Fruit fly (Drosophila melanogaster): ENCODE data around the gene CG9130.

The CG9130 gene

dm6 chr3L:1251712-1252111 is at the start of gene CG9130, which contains the start of gene CG9133:
Gene CG9130 (plus strand): TSS chr3L:1252012.
Gene CG9133 (plus strand): TSS chr3L:1252012.
- TF ChIP-seq pan (optimal IDR thresholded peaks at IDR 0.05), result no peak
- no peak for TF ChIP-seq CG8478 (optimal IDR thresholded peaks at IDR 0.05)
- no peak for TF ChIP-seq psq (optimal IDR thresholded peaks at IDR 0.05)
- no peak for TF ChIP-seq EcR (GFP tag; optimal IDR thresholded peaks at IDR 0.05)
- no peak for TF ChIP-seq Dll (optimal IDR thresholded peaks at IDR 0.05)
- no peak for TF ChIP-seq usp (GFP tag; optimal IDR thresholded peaks at IDR 0.05)

- TF ChIP-seq pan (optimal IDR thresholded peaks at IDR 0.05) (no peak), CG8478 (optimal IDR thresholded peaks at IDR 0.05) (no peak), Dll (optimal IDR thresholded peaks at IDR 0.05) (no peak), EcR (GFP tag; optimal IDR thresholded peaks at IDR 0.05) (no peak), usp (GFP tag; optimal IDR thresholded peaks at IDR 0.05) (no peak), psq (optimal IDR thresholded peaks at IDR 0.05) (no peak)
These were observed 49.1 kb upstream of the CG9130 start, which contains the start of gene meep for dm6 chr3L:1202588-1203195. Gene meep (minus strand): TSS chr3L:1203036.

dm6 chr3L:1203855-1204431 is 47.9 kb upstream of the CG9130 start:
- no peak for TF ChIP-seq psq (optimal IDR thresholded peaks at IDR 0.05)
- no peak for TF ChIP-seq CG8478 (optimal IDR thresholded peaks at IDR 0.05)
- no peak for TF ChIP-seq usp (GFP tag; optimal IDR thresholded peaks at IDR 0.05)
- no peak for TF ChIP-seq pan (optimal IDR thresholded peaks at IDR 0.05)

- no peak for TF ChIP-seq usp (GFP tag; optimal IDR thresholded peaks at IDR 0.05)
- TF ChIP-seq EcR (GFP tag; optimal IDR thresholded peaks at IDR 0.05), result no peak
- TF ChIP-seq psq (optimal IDR thresholded peaks at IDR 0.05), result no peak
- no peak for TF ChIP-seq CG8478 (optimal IDR thresholded peaks at IDR 0.05)
- TF ChIP-seq pan (optimal IDR thresholded peaks at IDR 0.05), result no peak
These were observed 46.9 kb upstream of the CG9130 start, which contains the start of gene CG9119 for dm6 chr3L:1204674-1205547. Gene CG9119 (minus strand): TSS chr3L:1204795.

dm6 chr3L:1206682-1207421 is 45.0 kb upstream of the CG9130 start, which contains the start of gene LysB:
Gene LysB (plus strand): TSS chr3L:1207371.
- TF ChIP-seq EcR (GFP tag; optimal IDR thresholded peaks at IDR 0.05) (no peak), CG8478 (optimal IDR thresholded peaks at IDR 0.05) (no peak), pan (optimal IDR thresholded peaks at IDR 0.05) (no peak), usp (GFP tag; optimal IDR thresholded peaks at IDR 0.05) (no peak), psq (optimal IDR thresholded peaks at IDR 0.05) (no peak), Dll (optimal IDR thresholded peaks at IDR 0.05) (no peak)

dm6 chr3L:1208206-1208605 is 43.6 kb upstream of the CG9130 start:
- TF ChIP-seq usp (GFP tag; optimal IDR thresholded peaks at IDR 0.05) (no peak), EcR (GFP tag; optimal IDR thresholded peaks at IDR 0.05) (no peak), pan (optimal IDR thresholded peaks at IDR 0.05) (no peak), CG8478 (optimal IDR thresholded peaks at IDR 0.05) (no peak), Dll (optimal IDR thresholded peaks at IDR 0.05) (no peak), psq (optimal IDR thresholded peaks at IDR 0.05) (no peak)

dm6 chr3L:1211096-1211495 is 40.7 kb upstream of the CG9130 start, which contains the start of gene LysD:
Gene LysD (minus strand): TSS chr3L:1211196.
- TF ChIP-seq Dll (optimal IDR thresholded peaks at IDR 0.05) (no peak), psq (optimal IDR thresholded peaks at IDR 0.05) (no peak), pan (optimal IDR thresholded peaks at IDR 0.05) (no peak), CG8478 (optimal IDR thresholded peaks at IDR 0.05) (no peak), usp (GFP tag; optimal IDR thresholded peaks at IDR 0.05) (no peak), EcR (GFP tag; optimal IDR thresholded peaks at IDR 0.05) (no peak)

dm6 chr3L:1212113-1212512 is 39.7 kb upstream of the CG9130 start:
- TF ChIP-seq psq (optimal IDR thresholded peaks at IDR 0.05) (no peak), Dll (optimal IDR thresholded peaks at IDR 0.05) (no peak), usp (GFP tag; optimal IDR thresholded peaks at IDR 0.05) (no peak), CG8478 (optimal IDR thresholded peaks at IDR 0.05) (no peak), EcR (GFP tag; optimal IDR thresholded peaks at IDR 0.05) (no peak), pan (optimal IDR thresholded peaks at IDR 0.05) (no peak)

dm6 chr3L:1212571-1212970 is 39.2 kb upstream of the CG9130 start, which contains the start of gene LysE:
Gene LysE (plus strand): TSS chr3L:1212827.
- no peak for TF ChIP-seq usp (GFP tag; optimal IDR thresholded peaks at IDR 0.05)
- no peak for TF ChIP-seq psq (optimal IDR thresholded peaks at IDR 0.05)
- no peak for TF ChIP-seq EcR (GFP tag; optimal IDR thresholded peaks at IDR 0.05)
- TF ChIP-seq CG8478 (optimal IDR thresholded peaks at IDR 0.05), result no peak
- no peak for TF ChIP-seq Dll (optimal IDR thresholded peaks at IDR 0.05)
- no peak for TF ChIP-seq pan (optimal IDR thresholded peaks at IDR 0.05)

- TF ChIP-seq EcR (GFP tag; optimal IDR thresholded peaks at IDR 0.05), result no peak
- TF ChIP-seq psq (optimal IDR thresholded peaks at IDR 0.05), result no peak
- no peak for TF ChIP-seq usp (GFP tag; optimal IDR thresholded peaks at IDR 0.05)
- no peak for TF ChIP-seq Dll (optimal IDR thresholded peaks at IDR 0.05)
- no peak for TF ChIP-seq CG8478 (optimal IDR thresholded peaks at IDR 0.05)
- TF ChIP-seq pan (optimal IDR thresholded peaks at IDR 0.05), result no peak
These were observed 35.4 kb upstream of the CG9130 start for dm6 chr3L:1216460-1216859.

- no peak for TF ChIP-seq pan (optimal IDR thresholded peaks at IDR 0.05)
- no peak for TF ChIP-seq CG8478 (optimal IDR thresholded peaks at IDR 0.05)
- TF ChIP-seq psq (optimal IDR thresholded peaks at IDR 0.05), result no peak
- TF ChIP-seq usp (GFP tag; optimal IDR thresholded peaks at IDR 0.05), result no peak
These were observed 33.2 kb upstream of the CG9130 start, which contains the start of gene LysP for dm6 chr3L:1218596-1218995. Gene LysP (minus strand): TSS chr3L:1218696.
